Fruit fly (Drosophila melanogaster): ENCODE results near the gene CG15721.

DNA sequence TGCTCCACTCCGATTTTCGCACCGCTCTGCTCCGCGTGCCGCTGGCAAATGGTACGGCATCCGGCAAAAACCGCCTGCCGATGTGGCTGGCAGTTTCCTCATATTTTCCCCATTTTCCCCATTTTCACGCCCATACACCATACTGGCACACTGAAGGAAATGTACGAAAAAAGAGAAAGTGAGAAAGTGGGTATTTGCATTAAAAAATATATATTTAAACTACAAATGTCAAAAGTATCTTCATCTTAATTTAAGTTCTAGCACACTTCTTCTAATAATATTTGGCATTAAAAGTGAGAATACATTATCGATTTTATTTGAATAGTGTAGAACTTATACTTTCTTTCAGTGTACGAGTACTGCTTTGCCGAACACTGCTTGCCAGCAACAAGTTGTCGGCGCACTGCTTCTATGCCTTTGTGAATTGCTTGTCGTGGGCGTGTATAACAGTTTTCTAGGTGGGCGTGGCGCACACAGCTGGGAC lies 13.1 kb upstream of the CG15721 start, which contains the start of gene hec:
- no peak for TF ChIP-seq kay (GFP tag; ENCODE audit: borderline replicate concordance)
- TF ChIP-seq Mnt (GFP tag; optimal IDR thresholded peaks at IDR 0.05) = no peak
- no peak for TF ChIP-seq tj (GFP tag; optimal IDR thresholded peaks at IDR 0.05)
